Fruit fly (Drosophila melanogaster): Measurements from ENCODE around the gene heca.

heca gene

DNA sequence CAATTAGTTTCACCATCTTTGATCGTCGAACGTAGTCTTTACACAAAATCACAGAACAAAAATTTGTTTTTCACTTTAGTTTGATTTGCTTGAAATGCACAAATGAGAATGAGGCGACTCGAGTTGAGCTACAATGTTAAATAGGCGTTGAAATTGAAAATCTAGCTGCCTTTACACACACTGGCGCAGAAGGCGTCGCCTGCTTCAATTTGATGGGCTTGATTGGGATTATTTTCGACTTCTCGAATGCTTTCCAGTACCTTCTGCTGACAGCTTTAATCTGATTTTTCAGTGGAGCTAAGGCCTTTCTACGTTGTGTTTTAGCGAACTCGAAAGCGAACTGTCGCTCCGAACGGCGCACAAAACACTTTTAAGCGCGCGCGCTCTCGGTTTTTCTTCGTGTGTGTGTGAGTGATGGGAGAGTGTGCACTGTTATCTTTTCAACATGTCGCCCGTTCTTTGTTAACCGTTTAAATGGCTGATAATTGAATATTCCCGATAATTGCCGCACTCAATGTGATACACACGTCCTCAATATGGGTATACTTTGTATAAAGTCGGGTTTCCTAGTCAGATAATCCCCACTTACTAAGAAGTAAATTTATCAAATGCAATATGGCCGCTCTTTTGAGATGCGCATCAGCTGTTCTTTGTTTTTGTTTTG is 109.9 kb downstream of the heca start, which contains the start of the genes Fer2LCH and Fer1HCH (continued):
- TF ChIP-seq amos (GFP tag; IDR thresholded peaks at IDR 0.05; ENCODE audit: partially characterized antibody) (peak; percentile 31; the same call in 1 of the 2 replicates), CG12769 (tag; optimal IDR thresholded peaks at IDR 0.05) (peak; percentile 10), CG3995 (GFP tag; optimal IDR thresholded peaks at IDR 0.05) (no peak), CG8359 (GFP tag; optimal IDR thresholded peaks at IDR 0.05; ENCODE audit: borderline replicate concordance) (no peak), CG30403 (GFP tag; optimal IDR thresholded peaks at IDR 0.05) (no peak), Hr39 (optimal IDR thresholded peaks at IDR 0.05) (no peak), HmgZ (tag; optimal IDR thresholded peaks at IDR 0.05) (peak; percentile 5), lmd (GFP tag; IDR thresholded peaks at IDR 0.05) (no peak), CG6689 (GFP tag; IDR thresholded peaks at IDR 0.05) (no peak), CG6765 (GFP tag; optimal IDR thresholded peaks at IDR 0.05) (no peak), Dad (GFP tag; optimal IDR thresholded peaks at IDR 0.05) (no peak), Jarid2 (GFP tag; optimal IDR thresholded peaks at IDR 0.05) (peak; percentile 70), CG2875 (GFP tag; optimal IDR thresholded peaks at IDR 0.05) (no peak), Fer3 (tag; optimal IDR thresholded peaks at IDR 0.05) (no peak), Dfd (GFP tag; optimal IDR thresholded peaks at IDR 0.05) (no peak), CG43689 (GFP tag; IDR thresholded peaks at IDR 0.05) (no peak), CG8290 (GFP tag; optimal IDR thresholded peaks at IDR 0.05) (no peak), CG8290 (tag; optimal IDR thresholded peaks at IDR 0.05) (peak in 1 of 2 experiments; percentile 17), CG7987 (GFP tag; optimal IDR thresholded peaks at IDR 0.05) (no peak), pzg (GFP tag; optimal IDR thresholded peaks at IDR 0.05) (no peak), MBD-R2 (GFP tag; IDR thresholded peaks at IDR 0.05) (no peak), CG4360 (GFP tag; IDR thresholded peaks at IDR 0.05) (no peak; the same call in 1 of the 2 replicates), Kr (GFP tag; optimal IDR thresholded peaks at IDR 0.05) (no peak), CG6683 (GFP tag; optimal IDR thresholded peaks at IDR 0.05) (no peak), Med (GFP tag) (peak; percentile 11), knrl (GFP tag; IDR thresholded peaks at IDR 0.05; ENCODE audit: partially characterized antibody) (no peak), BEAF-32 (GFP tag; optimal IDR thresholded peaks at IDR 0.05) (no peak), CG10366 (GFP tag; IDR thresholded peaks at IDR 0.05) (no peak), sisA (GFP tag; IDR thresholded peaks at IDR 0.05) (no peak), Pdp1 (GFP tag; optimal IDR thresholded peaks at IDR 0.05) (no peak), Bgb (GFP tag; IDR thresholded peaks at IDR 0.05; ENCODE audit: partially characterized antibody) (peak; percentile 48; the same call in 1 of the 2 replicates), CG16813 (GFP tag; IDR thresholded peaks at IDR 0.05; ENCODE audit: partially characterized antibody) (no peak), hb (GFP tag; IDR thresholded peaks at IDR 0.05; ENCODE audit: partially characterized antibody) (no peak), YL-1 (GFP tag; optimal IDR thresholded peaks at IDR 0.05) (no peak), CG10959 (GFP tag; IDR thresholded peaks at IDR 0.05) (no peak), chm (GFP tag; IDR thresholded peaks at IDR 0.05) (no peak), sens (GFP tag) (peak; percentile 9), pnt (GFP tag; optimal IDR thresholded peaks at IDR 0.05) (no peak), chinmo (GFP tag; IDR thresholded peaks at IDR 0.05; ENCODE audit: partially characterized antibody) (peak; percentile 90; the same call in 3 of the 4 replicates), z (GFP tag; IDR thresholded peaks at IDR 0.05) (no peak), CG34376 (GFP tag; optimal IDR thresholded peaks at IDR 0.05) (no peak), CG34224 (GFP tag; IDR thresholded peaks at IDR 0.05; ENCODE audit: partially characterized antibody) (0 out of 3 replicates have a peak, but pooled peaks have one; percentile 23), da (GFP tag; optimal IDR thresholded peaks at IDR 0.05) (no peak), CG13424 (tag; optimal IDR thresholded peaks at IDR 0.05) (no peak)
